Fruit fly (Drosophila melanogaster): ENCODE measurements around the gene Efhc1.1.

DNA sequence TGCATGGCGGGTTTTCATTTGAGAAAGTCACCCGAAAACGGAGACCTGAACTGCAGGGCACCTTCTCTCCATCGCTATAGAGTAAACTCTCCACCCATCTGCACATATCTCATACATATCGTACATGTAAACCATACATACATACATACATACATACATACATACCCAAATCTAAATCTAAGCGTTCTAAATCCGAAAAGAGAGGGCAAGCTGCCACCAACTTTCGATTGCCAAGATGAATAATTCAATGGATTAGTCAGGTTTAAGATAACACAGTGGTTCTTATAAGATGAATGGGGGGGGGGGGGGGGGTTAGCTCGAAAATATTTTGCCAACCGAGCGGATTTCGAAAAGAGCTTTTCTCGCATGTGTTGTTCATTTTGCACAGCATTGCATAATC lies 31.0 kb upstream of the Efhc1.1 start:
- no peak for TF ChIP-seq CG6163 (GFP tag; IDR thresholded peaks at IDR 0.05)
- TF ChIP-seq CG10669 (GFP tag; optimal IDR thresholded peaks at IDR 0.05): no peak
- no peak for TF ChIP-seq Hr39 (GFP tag; optimal IDR thresholded peaks at IDR 0.05)
- TF ChIP-seq pdm3 (GFP tag; optimal IDR thresholded peaks at IDR 0.05): no peak
- TF ChIP-seq salr (GFP tag; optimal IDR thresholded peaks at IDR 0.05): no peak
- no peak for TF ChIP-seq svp (GFP tag)
- TF ChIP-seq CG6808 (GFP tag; optimal IDR thresholded peaks at IDR 0.05): no peak
- no peak for TF ChIP-seq CG11294 (GFP tag; IDR thresholded peaks at IDR 0.05)
- TF ChIP-seq Sox15 (GFP tag; optimal IDR thresholded peaks at IDR 0.05): no peak
- no peak for TF ChIP-seq CG4318 (GFP tag; optimal IDR thresholded peaks at IDR 0.05)
- no peak for TF ChIP-seq OdsH (GFP tag; optimal IDR thresholded peaks at IDR 0.05)
- TF ChIP-seq Gug (GFP tag; IDR thresholded peaks at IDR 0.05): no peak
- TF ChIP-seq Blimp-1 (GFP tag; optimal IDR thresholded peaks at IDR 0.05): no peak
- TF ChIP-seq vri (GFP tag; optimal IDR thresholded peaks at IDR 0.05): no peak

All from whole organism, prepupa.